Fruit fly (Drosophila melanogaster): ENCODE results near the gene CG6693.

- TF ChIP-seq CG8478 (optimal IDR thresholded peaks at IDR 0.05) (no peak), CTCF (optimal IDR thresholded peaks at IDR 0.05) (no peak)
Observed at dm6 chr3R:11254382-11254953, 33.0 kb upstream of the CG6693 start.
